Fruit fly (Drosophila melanogaster): ENCODE measurements around the gene KP78b.

DNA sequence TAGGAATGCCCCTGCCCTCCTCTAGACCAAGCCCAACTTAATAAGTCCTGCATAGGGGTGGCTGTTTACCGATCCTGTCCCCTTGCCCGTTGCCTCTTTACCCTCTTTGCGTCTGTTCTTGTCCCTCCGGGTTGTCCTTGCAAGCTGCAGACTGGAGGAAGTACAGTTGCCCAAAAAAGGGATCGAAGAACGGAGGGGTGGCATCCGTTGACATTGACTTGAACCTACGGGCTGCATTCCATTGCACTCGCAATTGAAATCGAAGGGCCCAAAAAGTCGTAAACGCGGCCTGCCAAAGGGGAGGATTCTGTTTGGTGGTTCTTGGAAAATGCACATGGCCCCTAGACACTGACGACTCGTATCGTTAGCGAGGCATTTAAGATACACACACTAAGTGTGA lies 17.4 kb upstream of the KP78b start:
- no peak for TF ChIP-seq usp (GFP tag; optimal IDR thresholded peaks at IDR 0.05)
- TF ChIP-seq pan (optimal IDR thresholded peaks at IDR 0.05): no peak
- no peak for TF ChIP-seq psq (optimal IDR thresholded peaks at IDR 0.05)
- TF ChIP-seq CG8478 (optimal IDR thresholded peaks at IDR 0.05): no peak
- TF ChIP-seq EcR (GFP tag; optimal IDR thresholded peaks at IDR 0.05): no peak
